Worm (Caenorhabditis elegans) whole organism, L2 larva: ENCODE data around the gene arl-3.

Source experiments
- R02D3.7 ChIP-seq: fragments of 150-350 bp; optimal IDR thresholded peaks from 2 replicates; lab custom pipeline; 2014; ENCODE audit warnings: missing biosample characterization, missing genetic modification characterization
- ZK546.5 ChIP-seq: sonication (generic microtip); optimal IDR thresholded peaks from 2 replicates; lab custom pipeline; 2017; ENCODE audit warnings: missing biosample characterization, missing genetic modification characterization
- crh-2 ChIP-seq: sonication (generic microtip); optimal IDR thresholded peaks from 2 replicates; lab custom pipeline; 2017; ENCODE audit warnings: missing biosample characterization, missing genetic modification characterization
- egl-27 ChIP-seq: sonication (generic microtip); optimal IDR thresholded peaks from 3 replicates; lab custom pipeline; 2017; ENCODE audit warnings: missing biosample characterization, missing genetic modification reagents, missing genetic modification characterization
- mdl-1 ChIP-seq, 2 experiments: fragments of 150-350 bp in 1 of 2; sonication (generic microtip) in 1 of 2; optimal IDR thresholded peaks; 2 replicates each; lab custom pipeline; 2017; ENCODE audit warnings: missing biosample characterization in 2 of 2, missing genetic modification characterization in 2 of 2
- nhr-129 ChIP-seq: fragments of 150-350 bp; optimal IDR thresholded peaks from 2 replicates; lab custom pipeline; 2014; ENCODE audit warnings: missing biosample characterization, missing genetic modification characterization
- sma-3 ChIP-seq: sonication (generic microtip); optimal IDR thresholded peaks from 2 replicates; lab custom pipeline; 2016; ENCODE audit warnings: missing genetic modification reagents, missing genetic modification characterization, missing compliant biosample characterization
- sma-9 ChIP-seq, 2 experiments: fragments of 150-350 bp in 1 of 2; sonication (generic microtip) in 1 of 2; optimal IDR thresholded peaks; 2 replicates each; lab custom pipeline; 2014 to 2016; ENCODE audit warnings: missing genetic modification characterization in 2 of 2, mild to moderate bottlenecking in 1 of 2, missing biosample characterization in 1 of 2, missing compliant biosample characterization in 1 of 2, missing genetic modification reagents in 1 of 2, moderate library complexity in 1 of 2
- ztf-4 ChIP-seq: fragments of 150-350 bp; optimal IDR thresholded peaks from 2 replicates; lab custom pipeline; 2014; ENCODE audit warnings: missing biosample characterization, missing genetic modification characterization

Gene arl-3

DNA sequence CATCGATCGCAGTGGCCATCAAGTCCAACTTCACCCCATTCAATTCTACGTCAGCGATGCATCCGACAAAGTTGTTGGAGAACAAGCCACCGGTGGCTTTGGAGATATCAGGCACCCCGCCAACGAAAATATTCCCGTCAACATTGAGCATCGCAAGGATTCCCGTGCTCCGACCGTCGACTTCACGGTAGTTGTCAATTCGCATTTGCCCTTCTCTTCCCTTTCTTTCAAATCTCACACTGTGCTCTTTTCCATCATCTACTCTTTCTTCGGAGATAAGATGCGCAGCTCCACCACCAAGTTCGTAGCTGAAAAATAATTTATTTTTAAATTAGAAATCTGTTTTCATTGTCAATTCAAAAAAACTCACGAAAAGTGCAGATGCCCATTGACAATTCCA lies 41.3 kb downstream of the arl-3 start:
- TF ChIP-seq ZK546.5: no peak
- no peak for TF ChIP-seq ztf-4 (tag; lab: Kevin White, UChicago)
- TF ChIP-seq egl-27 (tag; lab: Kevin White, UChicago): no peak
- TF ChIP-seq crh-2 (tag; lab: Kevin White, UChicago): no peak
- TF ChIP-seq nhr-129 (tag; lab: Kevin White, UChicago): no peak
- no peak for TF ChIP-seq R02D3.7 (tag; lab: Kevin White, UChicago)
- TF ChIP-seq sma-3: no peak
- TF ChIP-seq sma-9 (GFP tag; optimal IDR thresholded peaks at IDR 0.05; lab: Kevin White, UChicago): no peak
- no peak for TF ChIP-seq sma-9 (tag; optimal IDR thresholded peaks at IDR 0.05; lab: Kevin White, UChicago)
- no peak for TF ChIP-seq mdl-1 (tag; optimal IDR thresholded peaks at IDR 0.05; lab: Kevin White, UChicago)
